Fruit fly (Drosophila melanogaster): Measurements from ENCODE around the gene La.

DNA sequence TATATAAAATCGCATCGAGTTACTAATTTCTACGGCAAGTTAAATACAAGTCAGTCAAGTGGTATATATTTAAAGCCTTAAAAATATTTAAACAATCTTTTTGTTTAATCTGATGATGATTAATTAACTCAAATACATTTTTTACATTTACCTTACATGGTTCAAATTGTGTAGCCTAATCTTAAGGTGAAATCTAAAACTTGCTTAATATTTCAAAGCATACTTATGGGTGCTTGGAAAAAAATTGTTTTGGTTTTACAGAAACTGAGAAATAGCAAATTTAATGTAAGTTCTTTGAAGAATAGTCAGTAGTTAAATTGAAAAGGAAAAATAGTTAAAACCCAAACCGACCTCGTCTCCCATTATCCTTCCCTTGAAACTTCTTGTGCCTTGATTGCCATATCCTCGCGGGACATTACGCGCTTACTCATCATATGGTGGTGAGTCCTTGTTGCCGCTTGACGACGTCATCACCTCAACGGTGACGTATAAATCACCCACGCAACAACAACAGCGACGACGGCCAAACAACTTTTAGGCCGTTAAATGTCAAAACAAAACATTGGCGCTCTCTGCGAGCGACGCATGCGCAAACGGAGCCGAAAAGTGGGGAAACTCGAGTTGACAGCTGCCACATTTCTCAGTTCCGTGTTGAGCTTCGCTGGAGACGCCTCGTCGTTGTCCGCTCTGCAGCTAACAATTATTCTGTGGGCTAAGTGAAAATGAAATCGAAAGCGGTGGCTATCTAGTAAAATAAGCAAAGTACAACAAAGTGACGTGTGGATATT, 8.4 kb downstream of the La start:
- TF ChIP-seq usp (GFP tag; optimal IDR thresholded peaks at IDR 0.05) (no peak), dsf (GFP tag; optimal IDR thresholded peaks at IDR 0.05; ENCODE audit: borderline replicate concordance) (no peak), jim (GFP tag; optimal IDR thresholded peaks at IDR 0.05) (no peak), h (GFP tag; optimal IDR thresholded peaks at IDR 0.05) (no peak), Abd-B (GFP tag; optimal IDR thresholded peaks at IDR 0.05) (no peak), Vsx2 (GFP tag; optimal IDR thresholded peaks at IDR 0.05; ENCODE audit: partially characterized antibody) (peak; percentile 68), psq (GFP tag; optimal IDR thresholded peaks at IDR 0.05) (no peak), fru (GFP tag; optimal IDR thresholded peaks at IDR 0.05) (no peak), dmrt93B (GFP tag; optimal IDR thresholded peaks at IDR 0.05) (no peak), pan (optimal IDR thresholded peaks at IDR 0.05) (no peak)
